Worm (Caenorhabditis elegans): ENCODE data around the gene nlp-80.

DNA sequence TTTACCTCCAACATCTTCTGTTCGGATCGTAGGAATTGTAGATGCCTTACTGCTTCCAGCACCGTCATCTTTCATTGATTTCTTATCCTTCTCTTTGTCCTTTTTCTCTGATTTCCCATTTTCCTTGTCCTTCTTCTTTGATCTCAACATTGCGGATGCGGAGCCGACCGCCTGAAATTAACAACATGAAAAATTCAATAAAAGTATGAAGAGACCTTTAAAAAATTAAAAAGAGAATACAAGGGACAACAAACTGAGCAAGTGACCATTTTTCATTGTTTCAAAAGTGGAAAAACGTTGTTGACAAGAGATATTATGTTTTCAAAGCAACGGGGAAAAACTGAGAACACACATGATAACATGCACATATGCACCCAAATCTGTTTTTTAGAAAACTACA, 34.7 kb downstream of the nlp-80 start:
- TF ChIP-seq bed-3 (GFP tag; optimal IDR thresholded peaks at IDR 0.05) = no peak
- no peak for TF ChIP-seq unc-39 (tag; optimal IDR thresholded peaks at IDR 0.05)
- no peak for TF ChIP-seq blmp-1 (tag; optimal IDR thresholded peaks at IDR 0.05)
- TF ChIP-seq lin-13 (tag; optimal IDR thresholded peaks at IDR 0.05) = no peak
- TF ChIP-seq nhr-12 (tag; optimal IDR thresholded peaks at IDR 0.05) = no peak
- no peak for TF ChIP-seq drap-1 (GFP tag; optimal IDR thresholded peaks at IDR 0.05)
- TF ChIP-seq lsy-2 (tag; optimal IDR thresholded peaks at IDR 0.05) = no peak
- TF ChIP-seq ztf-11 (tag; optimal IDR thresholded peaks at IDR 0.05) = no peak
- TF ChIP-seq nhr-76 (tag; optimal IDR thresholded peaks at IDR 0.05) = no peak

Measured in whole organism, mixed stage, embryonic.